Fruit fly (Drosophila melanogaster): ENCODE measurements around the gene eff.

eff gene

DNA sequence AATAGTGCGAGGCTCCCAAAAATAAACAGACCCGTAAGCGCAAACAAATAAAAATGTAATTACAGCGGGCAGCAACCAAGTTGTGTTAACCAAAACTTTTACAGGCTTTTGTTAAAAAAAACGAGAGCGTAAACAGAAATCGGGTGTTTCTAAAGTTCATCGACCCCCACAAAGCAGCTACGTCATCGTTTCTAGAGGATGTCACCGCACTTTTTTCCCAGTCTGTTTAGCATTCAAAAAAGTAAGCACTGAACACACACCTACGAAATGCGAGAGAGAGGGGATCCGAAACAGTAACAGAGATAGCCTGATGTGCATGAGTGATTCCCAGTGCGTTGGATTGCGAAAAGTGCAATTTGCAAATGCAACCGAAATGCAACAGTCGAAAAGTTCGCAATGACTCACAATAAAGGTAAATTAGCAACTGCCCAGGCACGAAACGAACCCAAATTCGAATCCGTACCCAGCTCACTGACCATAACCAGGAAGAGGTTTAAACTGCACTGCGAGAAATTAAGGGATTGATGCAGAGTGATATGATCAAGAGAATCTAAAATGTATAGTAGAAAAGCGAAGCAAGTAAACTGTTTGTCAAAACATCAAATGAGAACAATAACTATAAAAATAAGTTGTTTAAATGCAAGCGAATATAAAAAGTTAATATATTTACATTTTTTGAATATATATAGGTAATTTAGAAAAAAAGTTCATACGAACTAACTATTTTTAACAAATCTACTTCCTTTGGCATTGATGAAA lies 49.9 kb downstream of the eff start:
- no peak for TF ChIP-seq Sin3A (optimal IDR thresholded peaks at IDR 0.05)
- TF ChIP-seq h (optimal IDR thresholded peaks at IDR 0.05) = no peak
- TF ChIP-seq psq (optimal IDR thresholded peaks at IDR 0.05) = no peak
- no peak for TF ChIP-seq Myc (optimal IDR thresholded peaks at IDR 0.05)

DNA sequence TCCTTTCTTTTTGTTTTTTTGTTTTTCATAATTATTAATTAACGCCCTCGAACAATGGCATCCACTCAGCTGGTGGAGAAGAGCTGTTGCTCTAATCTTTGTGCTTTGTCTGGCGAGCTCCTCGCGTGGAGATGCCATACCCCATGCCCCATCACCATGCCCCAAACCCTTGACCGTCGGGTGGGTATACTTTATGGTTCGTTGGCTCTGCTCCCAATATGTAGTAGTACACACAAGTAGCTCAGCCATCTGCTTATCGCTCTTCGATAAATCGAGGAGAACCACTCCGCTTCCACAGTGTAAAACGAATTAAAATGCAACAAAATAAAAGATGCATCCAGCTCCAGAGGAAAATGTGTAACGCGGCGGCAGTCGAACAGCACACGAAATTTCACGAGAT lies 51.1 kb downstream of the eff start:
- TF ChIP-seq insv (optimal IDR thresholded peaks at IDR 0.05) (no peak), Myc (optimal IDR thresholded peaks at IDR 0.05) (no peak), ttk (optimal IDR thresholded peaks at IDR 0.05) (no peak), Sin3A (optimal IDR thresholded peaks at IDR 0.05) (no peak), psq (optimal IDR thresholded peaks at IDR 0.05) (no peak), h (optimal IDR thresholded peaks at IDR 0.05) (no peak)

DNA sequence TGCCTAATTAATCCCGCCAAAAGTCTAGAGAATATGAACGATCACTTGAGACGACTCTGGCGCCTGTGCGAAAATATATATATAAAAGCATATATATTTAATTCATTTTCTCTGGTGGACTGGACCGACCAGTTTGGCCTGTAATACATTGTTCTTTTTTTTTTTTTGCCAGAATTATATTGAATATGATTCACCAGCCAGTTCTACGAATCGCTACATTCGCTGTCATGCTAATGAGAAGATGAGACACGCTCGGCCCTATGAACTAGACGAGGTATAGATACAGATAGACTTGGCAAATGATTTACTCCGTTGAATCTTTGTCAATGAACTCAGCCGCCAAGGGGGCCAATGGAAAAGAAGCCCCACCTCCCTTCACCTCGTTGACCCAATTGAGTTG lies 53.8 kb downstream of the eff start:
- TF ChIP-seq h (optimal IDR thresholded peaks at IDR 0.05) = no peak
- no peak for TF ChIP-seq insv (optimal IDR thresholded peaks at IDR 0.05)
- TF ChIP-seq Sin3A (optimal IDR thresholded peaks at IDR 0.05) = no peak
- no peak for TF ChIP-seq Myc (optimal IDR thresholded peaks at IDR 0.05)
- no peak for TF ChIP-seq psq (optimal IDR thresholded peaks at IDR 0.05)
- no peak for TF ChIP-seq ttk (optimal IDR thresholded peaks at IDR 0.05)

DNA sequence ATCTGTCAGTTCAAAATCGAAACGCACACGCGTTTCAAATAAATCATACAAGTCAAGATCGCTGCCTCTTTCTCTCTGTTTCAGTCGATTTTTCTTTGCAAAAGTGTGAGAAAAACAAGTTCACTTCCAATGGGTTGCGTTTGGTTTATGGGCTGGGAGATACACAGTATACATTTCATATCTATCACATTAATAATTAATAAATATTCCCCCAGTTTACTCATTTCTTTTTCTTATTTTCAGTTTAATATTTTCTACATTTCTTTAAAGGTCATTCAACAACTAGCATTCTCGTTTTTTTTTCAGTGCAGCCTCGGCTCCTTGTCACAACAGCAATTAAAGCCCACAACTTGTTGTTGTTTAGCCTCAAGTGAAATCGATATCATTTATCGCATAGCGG lies 57.2 kb downstream of the eff start:
- no peak for TF ChIP-seq Myc (optimal IDR thresholded peaks at IDR 0.05)
- no peak for TF ChIP-seq h (optimal IDR thresholded peaks at IDR 0.05)
- TF ChIP-seq psq (optimal IDR thresholded peaks at IDR 0.05) = no peak
- TF ChIP-seq Sin3A (optimal IDR thresholded peaks at IDR 0.05) = no peak
- no peak for TF ChIP-seq insv (optimal IDR thresholded peaks at IDR 0.05)
- no peak for TF ChIP-seq ttk (optimal IDR thresholded peaks at IDR 0.05)
